Fruit fly (Drosophila melanogaster) whole organism, prepupa: ENCODE measurements around the gene east.

Experiments used
- Blimp-1 ChIP-seq: fragments of 200-800 bp; sonication (Bioruptor generic); optimal IDR thresholded peaks from 3 replicates; lab custom pipeline; 2017; ENCODE audit warnings: missing biosample characterization, missing genetic modification characterization, mild to moderate bottlenecking, moderate library complexity, missing genetic modification reagents
- CG11294 ChIP-seq: fragments of 200-800 bp; sonication (Bioruptor generic); IDR thresholded peaks from 2 replicates; pipeline ENCODE4 v1.3.6; 2022; ENCODE audit warnings: missing biosample characterization, missing genetic modification characterization
- CG11762 ChIP-seq: fragments of 200-800 bp; sonication (Bioruptor generic); optimal IDR thresholded peaks from 3 replicates; lab custom pipeline; 2016; ENCODE audit warnings: missing biosample characterization, missing genetic modification characterization; ENCODE audit not compliant: insufficient read depth
- CG15336 ChIP-seq: fragments of 200-800 bp; sonication (Bioruptor generic); IDR thresholded peaks from 2 replicates; pipeline ENCODE4 v1.3.6; 2022; ENCODE audit warnings: missing biosample characterization, missing genetic modification characterization
- CG1621 ChIP-seq: fragments of 200-800 bp; sonication (Bioruptor generic); optimal IDR thresholded peaks from 3 replicates; lab custom pipeline; 2018; ENCODE audit warnings: missing biosample characterization, mild to moderate bottlenecking, missing genetic modification characterization
- CG16779 ChIP-seq: fragments of 200-800 bp; sonication (Bioruptor generic); optimal IDR thresholded peaks from 3 replicates; lab custom pipeline; 2017; ENCODE audit warnings: missing biosample characterization, mild to moderate bottlenecking, missing genetic modification characterization
- CG3032 ChIP-seq: fragments of 200-800 bp; optimal IDR thresholded peaks from 2 replicates; lab custom pipeline; 2019; ENCODE audit warnings: missing biosample characterization, mild to moderate bottlenecking, missing genetic modification characterization, moderate library complexity
- CG32006 ChIP-seq: fragments of 200-800 bp; sonication (Bioruptor generic); optimal IDR thresholded peaks from 3 replicates; lab custom pipeline; 2017; ENCODE audit warnings: missing biosample characterization, mild to moderate bottlenecking, missing genetic modification characterization
- CG3919 ChIP-seq: fragments of 200-800 bp; sonication (Bioruptor generic); optimal IDR thresholded peaks from 3 replicates; lab custom pipeline; 2016; ENCODE audit warnings: missing biosample characterization, missing genetic modification characterization
- CG4318 ChIP-seq: fragments of 200-800 bp; sonication (Bioruptor generic); optimal IDR thresholded peaks from 3 replicates; lab custom pipeline; 2017; ENCODE audit warnings: missing biosample characterization, mild to moderate bottlenecking, missing genetic modification characterization
- CG6163 ChIP-seq: fragments of 200-800 bp; sonication (Bioruptor generic); IDR thresholded peaks from 3 replicates; pipeline ENCODE4 v1.3.6; 2022; ENCODE audit warnings: missing biosample characterization, missing genetic modification characterization
- CG6276 ChIP-seq: fragments of 200-800 bp; sonication (Bioruptor generic); optimal IDR thresholded peaks from 2 replicates; lab custom pipeline; 2017; ENCODE audit warnings: missing biosample characterization, mild to moderate bottlenecking, missing genetic modification characterization
- CG6792 ChIP-seq: fragments of 200-800 bp; sonication (Bioruptor generic); optimal IDR thresholded peaks from 3 replicates; lab custom pipeline; 2016; ENCODE audit warnings: missing biosample characterization, missing genetic modification characterization
- CG6854 ChIP-seq: fragments of 200-800 bp; sonication (Bioruptor generic); optimal IDR thresholded peaks from 2 replicates; lab custom pipeline; 2017; ENCODE audit warnings: missing biosample characterization, mild to moderate bottlenecking, missing genetic modification characterization
- CG8119 ChIP-seq: fragments of 200-800 bp; sonication (Bioruptor generic); IDR thresholded peaks from 3 replicates; pipeline ENCODE4 v1.3.6; 2022; ENCODE audit warnings: missing biosample characterization, missing genetic modification characterization
- CG8632 ChIP-seq: fragments of 200-800 bp; sonication (Bioruptor generic); optimal IDR thresholded peaks from 3 replicates; lab custom pipeline; 2016; ENCODE audit warnings: missing biosample characterization, missing genetic modification characterization
- Eip75B ChIP-seq: fragments of 200-800 bp; sonication (Bioruptor generic); optimal IDR thresholded peaks from 3 replicates; lab custom pipeline; 2016; ENCODE audit warnings: missing biosample characterization, missing genetic modification characterization
- Eip78C ChIP-seq: fragments of 200-800 bp; sonication (Bioruptor generic); peaks from one replicate; lab custom pipeline; 2016; ENCODE audit warnings: missing biosample characterization, missing genetic modification characterization
- Eip93F ChIP-seq: fragments of 200-800 bp; sonication (Bioruptor generic); optimal IDR thresholded peaks from 2 replicates; lab custom pipeline; 2016; ENCODE audit warnings: missing biosample characterization, mild to moderate bottlenecking, missing genetic modification characterization
- Gug ChIP-seq: fragments of 200-800 bp; sonication (Bioruptor generic); IDR thresholded peaks from 2 replicates; pipeline ENCODE4 v1.3.6; 2022; ENCODE audit warnings: missing biosample characterization, missing genetic modification characterization
- Hr38 ChIP-seq: sonication (Bioruptor generic); optimal IDR thresholded peaks from 2 replicates; lab custom pipeline; 2016; ENCODE audit warnings: missing biosample characterization, missing genetic modification characterization
- Hr4 ChIP-seq: fragments of 200-800 bp; sonication (Bioruptor generic); optimal IDR thresholded peaks from 3 replicates; lab custom pipeline; 2016; ENCODE audit warnings: missing biosample characterization, missing genetic modification characterization
- Lpt ChIP-seq: fragments of 200-800 bp; sonication (Bioruptor generic); optimal IDR thresholded peaks from 3 replicates; lab custom pipeline; 2016; ENCODE audit warnings: missing biosample characterization, missing genetic modification characterization
- Met ChIP-seq: fragments of 200-800 bp; sonication (Bioruptor generic); optimal IDR thresholded peaks from 3 replicates; lab custom pipeline; 2016; ENCODE audit warnings: missing biosample characterization, missing genetic modification characterization
- OdsH ChIP-seq: fragments of 200-800 bp; sonication (Bioruptor generic); optimal IDR thresholded peaks from 3 replicates; lab custom pipeline; 2016; ENCODE audit warnings: missing biosample characterization, missing genetic modification characterization
- Smox ChIP-seq: fragments of 200-800 bp; sonication (Bioruptor generic); optimal IDR thresholded peaks from 3 replicates; lab custom pipeline; 2016; ENCODE audit warnings: missing biosample characterization, missing genetic modification characterization
- achi ChIP-seq: fragments of 200-800 bp; sonication (Bioruptor generic); optimal IDR thresholded peaks from 3 replicates; lab custom pipeline; 2016; ENCODE audit warnings: missing biosample characterization, missing genetic modification characterization
- dac ChIP-seq: fragments of 200-800 bp; sonication (Bioruptor generic); optimal IDR thresholded peaks from 2 replicates; lab custom pipeline; 2017; ENCODE audit warnings: missing biosample characterization, mild to moderate bottlenecking, missing genetic modification characterization
- eg ChIP-seq: fragments of 200-800 bp; sonication (Bioruptor generic); IDR thresholded peaks from 3 replicates; pipeline ENCODE4 v1.3.6; 2022; ENCODE audit warnings: missing biosample characterization, missing genetic modification characterization
- fd85E ChIP-seq: fragments of 200-800 bp; sonication (Bioruptor generic); optimal IDR thresholded peaks from 3 replicates; lab custom pipeline; 2016; ENCODE audit warnings: missing biosample characterization, missing genetic modification characterization
- fkh ChIP-seq: fragments of 200-800 bp; sonication (Bioruptor generic); optimal IDR thresholded peaks from 3 replicates; lab custom pipeline; 2017; ENCODE audit warnings: missing biosample characterization, mild to moderate bottlenecking, missing genetic modification characterization, moderate library complexity
- lz ChIP-seq: fragments of 200-800 bp; sonication (Bioruptor generic); optimal IDR thresholded peaks from 3 replicates; lab custom pipeline; 2016; ENCODE audit warnings: missing biosample characterization, missing genetic modification characterization
- net ChIP-seq: fragments of 200-800 bp; sonication (Bioruptor generic); optimal IDR thresholded peaks from 3 replicates; lab custom pipeline; 2016; ENCODE audit warnings: missing biosample characterization, missing genetic modification characterization
- pdm3 ChIP-seq: fragments of 200-800 bp; sonication (Bioruptor generic); optimal IDR thresholded peaks from 3 replicates; lab custom pipeline; 2016; ENCODE audit warnings: missing biosample characterization, missing genetic modification characterization
- salr ChIP-seq, 2 experiments: fragments of 200-800 bp; sonication (Bioruptor generic); optimal IDR thresholded peaks; 3 replicates each; lab custom pipeline; 2016 to 2018; ENCODE audit warnings: missing biosample characterization in 2 of 2, missing genetic modification characterization in 2 of 2, mild to moderate bottlenecking in 1 of 2
- ss ChIP-seq, 2 experiments: fragments of 200-800 bp; sonication (Bioruptor generic); optimal IDR thresholded peaks; 2 replicates in 1 of 2; 3 replicates in 1 of 2; lab custom pipeline; 2017 to 2018; ENCODE audit warnings: mild to moderate bottlenecking in 2 of 2, missing biosample characterization in 2 of 2, missing genetic modification characterization in 2 of 2, moderate library complexity in 1 of 2
- svp ChIP-seq: fragments of 200-800 bp; sonication (Bioruptor generic); peaks from one replicate; lab custom pipeline; 2016; ENCODE audit warnings: missing biosample characterization, missing genetic modification characterization
- topi ChIP-seq: fragments of 200-800 bp; sonication (Bioruptor generic); optimal IDR thresholded peaks from 3 replicates; lab custom pipeline; 2016; ENCODE audit warnings: missing biosample characterization, missing genetic modification characterization
- vri ChIP-seq: fragments of 200-800 bp; sonication (Bioruptor generic); optimal IDR thresholded peaks from 3 replicates; lab custom pipeline; 2016; ENCODE audit warnings: missing biosample characterization, mild to moderate bottlenecking, missing genetic modification characterization

Gene east

DNA sequence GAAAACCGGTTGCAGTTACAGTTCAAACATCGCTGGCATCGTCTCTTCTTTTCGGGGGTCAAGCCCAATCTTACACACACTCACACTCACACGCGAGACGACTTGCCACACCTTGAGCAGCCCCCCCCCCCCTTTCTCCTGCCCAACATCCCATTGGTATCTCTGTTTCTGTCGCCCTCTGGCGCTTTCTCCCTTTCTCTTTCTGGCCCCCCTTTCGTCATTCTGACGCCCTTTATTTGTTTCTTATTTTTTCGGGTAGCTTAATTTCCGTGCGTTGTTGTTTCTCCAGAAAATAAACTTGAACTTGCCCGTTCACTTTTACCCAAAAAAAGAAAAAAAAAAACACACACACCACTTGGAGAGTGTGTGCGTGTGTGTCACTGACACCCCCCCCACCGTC, 38.5 kb upstream of the east start:
- TF ChIP-seq Eip78C (GFP tag; lab: Kevin White, UChicago) (peak; percentile 31), Lpt (GFP tag; lab: Kevin White, UChicago) (no peak), CG3919 (GFP tag; lab: Kevin White, UChicago) (no peak), svp (GFP tag; lab: Kevin White, UChicago) (peak; percentile 80), CG6854 (GFP tag; lab: Kevin White, UChicago) (peak; percentile 72), Eip75B (GFP tag; lab: Kevin White, UChicago) (peak; percentile 15), Blimp-1 (GFP tag; lab: Kevin White, UChicago) (peak; percentile 99), salr (GFP tag; optimal IDR thresholded peaks at IDR 0.05; lab: Kevin White, UChicago) (no peak), Eip93F (GFP tag; lab: Kevin White, UChicago) (no peak), CG32006 (no peak), Met (GFP tag; lab: Kevin White, UChicago) (peak; percentile 39), topi (GFP tag; lab: Kevin White, UChicago) (peak; percentile 14)

- TF ChIP-seq achi (GFP tag; lab: Kevin White, UChicago) (no peak), CG16779 (peak; percentile 12), svp (GFP tag; lab: Kevin White, UChicago) (peak; percentile 58), Eip78C (GFP tag; lab: Kevin White, UChicago) (peak; percentile 54), eg (GFP tag; lab: Robert Waterston, UW) (peak; percentile 49; the same call in 1 of the 3 replicates), CG6163 (GFP tag; lab: Robert Waterston, UW) (0 out of 3 replicates have a peak, but pooled peaks have one; percentile 37), fd85E (GFP tag; lab: Kevin White, UChicago) (no peak), net (GFP tag; lab: Kevin White, UChicago) (no peak), vri (GFP tag; lab: Kevin White, UChicago) (peak; percentile 57), Lpt (GFP tag; lab: Kevin White, UChicago) (peak; percentile 83), fkh (GFP tag; lab: Kevin White, UChicago) (peak; percentile 12), CG15336 (GFP tag; lab: Robert Waterston, UW) (peak; percentile 41), CG6276 (GFP tag; lab: Kevin White, UChicago) (peak; percentile 39), CG8119 (peak; percentile 55; the same call in 2 of the 3 replicates)
Measured at dm6 chrX:1975879-1976601, 34.6 kb upstream of the east start.

- TF ChIP-seq dac (peak; percentile 80), CG6163 (GFP tag; lab: Robert Waterston, UW) (0 out of 3 replicates have a peak, but pooled peaks have one; percentile 11), Eip78C (GFP tag; lab: Kevin White, UChicago) (peak; percentile 68), CG3032 (no peak), CG1621 (tag; lab: Kevin White, UChicago) (no peak), CG3919 (GFP tag; lab: Kevin White, UChicago) (peak; percentile 17), Hr38 (no peak), achi (GFP tag; lab: Kevin White, UChicago) (peak; percentile 23), CG6276 (GFP tag; lab: Kevin White, UChicago) (peak; percentile 80), Lpt (GFP tag; lab: Kevin White, UChicago) (peak; percentile 47), ss (GFP tag; optimal IDR thresholded peaks at IDR 0.05; lab: Kevin White, UChicago) (no peak), CG6792 (GFP tag; lab: Kevin White, UChicago) (no peak), OdsH (GFP tag; lab: Kevin White, UChicago) (peak; percentile 28), CG4318 (GFP tag; lab: Kevin White, UChicago) (peak; percentile 78), CG8119 (peak; percentile 83), Hr4 (GFP tag; lab: Kevin White, UChicago) (peak; percentile 83), CG15336 (GFP tag; lab: Robert Waterston, UW) (peak; percentile 88), CG11294 (GFP tag; lab: Robert Waterston, UW) (peak; percentile 52; the same call in 1 of the 2 replicates), eg (GFP tag; lab: Robert Waterston, UW) (peak; percentile 76; the same call in 2 of the 3 replicates), CG32006 (peak; percentile 92), CG11762 (no peak), pdm3 (peak; percentile 34), Gug (peak; percentile 64), salr (GFP tag; optimal IDR thresholded peaks at IDR 0.05; lab: Kevin White, UChicago) (peak in 1 of 2 experiments; percentile 4), Smox (GFP tag; lab: Kevin White, UChicago) (no peak), lz (GFP tag; lab: Kevin White, UChicago) (no peak), CG8632 (GFP tag; lab: Kevin White, UChicago) (no peak)
Measured at dm6 chrX:1979031-1979430, 31.6 kb upstream of the east start.
